Worm (Caenorhabditis elegans) whole organism, early embryonic: ENCODE results near the gene mpz-3.

ENCODE experiments used
- B0310.2 ChIP-seq: sonication (generic microtip); optimal IDR thresholded peaks from 2 replicates; lab custom pipeline; 2016; ENCODE audit warnings: mild to moderate bottlenecking, missing genetic modification characterization, missing compliant biosample characterization
- F13C5.2 ChIP-seq: sonication (generic microtip); optimal IDR thresholded peaks from 2 replicates; lab custom pipeline; 2017; ENCODE audit warnings: mild to moderate bottlenecking, missing genetic modification characterization, inconsistent platforms, missing compliant biosample characterization
- aly-1 ChIP-seq: sonication (generic microtip); optimal IDR thresholded peaks from 2 replicates; lab custom pipeline; 2016; ENCODE audit warnings: missing genetic modification characterization, missing compliant biosample characterization
- ama-1 ChIP-seq: fragments of 150-350 bp; optimal IDR thresholded peaks from 2 replicates; lab custom pipeline; 2014
- ceh-13 ChIP-seq: fragments of 200-800 bp; sonication (Bioruptor generic); optimal IDR thresholded peaks from 2 replicates; lab custom pipeline; 2018; ENCODE audit warnings: mild to moderate bottlenecking, missing genetic modification characterization, missing compliant biosample characterization
- ceh-36 ChIP-seq: sonication (generic microtip); optimal IDR thresholded peaks from 2 replicates; lab custom pipeline; 2016; ENCODE audit warnings: missing genetic modification characterization, inconsistent platforms, missing compliant biosample characterization
- ets-7 ChIP-seq: sonication (generic microtip); optimal IDR thresholded peaks from 2 replicates; lab custom pipeline; 2016; ENCODE audit warnings: missing genotype, missing genetic modification characterization, missing compliant biosample characterization
- flt-1 ChIP-seq: fragments of 200-800 bp; sonication (Bioruptor generic); IDR thresholded peaks from 2 replicates; pipeline ENCODE4 v1.3.6; 2022; ENCODE audit warnings: missing genetic modification characterization, missing compliant biosample characterization
- hmbx-1 ChIP-seq: sonication (generic microtip); optimal IDR thresholded peaks from 2 replicates; lab custom pipeline; 2016; ENCODE audit warnings: mild to moderate bottlenecking, missing genetic modification characterization, missing compliant biosample characterization
- hmg-4 ChIP-seq: fragments of 200-800 bp; sonication (Bioruptor generic); optimal IDR thresholded peaks from 2 replicates; lab custom pipeline; 2018; ENCODE audit warnings: mild to moderate bottlenecking, missing genetic modification characterization, missing compliant biosample characterization
- hnd-1 ChIP-seq: sonication (generic microtip); optimal IDR thresholded peaks from 2 replicates; lab custom pipeline; 2016; ENCODE audit warnings: missing genetic modification characterization, missing compliant biosample characterization
- pes-1 ChIP-seq: fragments of 200-800 bp; sonication (Bioruptor generic); IDR thresholded peaks from 2 replicates; pipeline ENCODE4 v1.3.6; 2022; ENCODE audit warnings: missing genetic modification reagents, missing genetic modification characterization, missing compliant biosample characterization
- scrt-1 ChIP-seq: fragments of 200-800 bp; sonication (Bioruptor generic); IDR thresholded peaks from 2 replicates; pipeline ENCODE4 v1.3.6; 2022; ENCODE audit warnings: missing genetic modification characterization, missing compliant biosample characterization
- sea-1 ChIP-seq: fragments of 200-800 bp; sonication (Bioruptor generic); conservative IDR thresholded peaks from 2 replicates; pipeline ENCODE4 v1.3.6; 2022; ENCODE audit warnings: missing genetic modification characterization, missing compliant biosample characterization
- tbx-11 ChIP-seq: fragments of 200-800 bp; sonication (Bioruptor generic); IDR thresholded peaks from 2 replicates; pipeline ENCODE4 v1.3.6; 2022; ENCODE audit warnings: missing genetic modification characterization, missing compliant biosample characterization
- tbx-37 ChIP-seq: fragments of 200-800 bp; sonication (Bioruptor generic); conservative IDR thresholded peaks from 2 replicates; pipeline ENCODE4 v1.3.6; 2022; ENCODE audit warnings: missing genetic modification reagents, missing genetic modification characterization, missing compliant biosample characterization
- tra-4 ChIP-seq: sonication (generic microtip); optimal IDR thresholded peaks from 2 replicates; lab custom pipeline; 2017; ENCODE audit warnings: missing genetic modification characterization, missing compliant biosample characterization

Gene mpz-3

DNA sequence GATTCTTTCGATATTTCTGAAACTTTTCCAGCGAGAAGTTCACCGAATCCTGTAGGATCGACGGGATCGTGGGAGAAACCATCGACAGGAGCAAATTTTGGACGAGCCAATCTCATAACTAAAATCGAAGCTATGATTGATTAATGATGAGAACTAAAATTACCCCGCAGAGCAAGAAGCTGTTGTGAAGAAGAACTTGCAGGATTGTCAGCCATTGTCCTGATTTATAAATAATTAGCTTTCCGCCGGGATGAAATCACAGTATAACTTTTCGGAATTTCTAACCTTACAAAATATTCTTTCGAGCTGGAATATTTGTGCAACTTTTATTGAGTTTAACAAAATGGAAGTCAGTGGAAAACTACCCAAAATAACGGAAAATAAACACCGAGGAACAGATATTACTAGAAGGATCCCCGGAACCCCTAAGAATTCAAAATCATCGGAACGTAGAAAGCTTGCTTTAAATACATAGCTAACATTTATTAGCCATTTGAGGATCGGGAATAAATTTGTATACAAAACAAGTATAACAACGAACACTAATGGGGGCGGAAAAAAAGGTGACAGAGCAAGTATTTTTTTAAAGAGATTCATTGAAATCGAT lies 22.2 kb upstream of the mpz-3 start, which contains the start of gene C56C10.7:
TSS of gene C56C10.7 (minus strand) at position 312 of the 607 bp plus-strand sequence.
- TF ChIP-seq sea-1 (no peak), ama-1 (lab: Kevin White, UChicago) (no peak), F13C5.2 (no peak), ceh-13 (no peak), scrt-1 (GFP tag; lab: Robert Waterston, UW) (no peak), pes-1 (GFP tag; lab: Robert Waterston, UW) (no peak), tbx-37 (no peak), tra-4 (tag; lab: Kevin White, UChicago) (no peak), tbx-11 (no peak), hmg-4 (GFP tag; lab: Kevin White, UChicago) (no peak), hmbx-1 (tag; lab: Kevin White, UChicago) (no peak), flt-1 (GFP tag; lab: Robert Waterston, UW) (no peak), hnd-1 (no peak), ceh-36 (tag; lab: Kevin White, UChicago) (no peak), ets-7 (tag; lab: Kevin White, UChicago) (no peak), B0310.2 (tag; lab: Kevin White, UChicago) (no peak), aly-1 (tag; lab: Kevin White, UChicago) (no peak)

DNA sequence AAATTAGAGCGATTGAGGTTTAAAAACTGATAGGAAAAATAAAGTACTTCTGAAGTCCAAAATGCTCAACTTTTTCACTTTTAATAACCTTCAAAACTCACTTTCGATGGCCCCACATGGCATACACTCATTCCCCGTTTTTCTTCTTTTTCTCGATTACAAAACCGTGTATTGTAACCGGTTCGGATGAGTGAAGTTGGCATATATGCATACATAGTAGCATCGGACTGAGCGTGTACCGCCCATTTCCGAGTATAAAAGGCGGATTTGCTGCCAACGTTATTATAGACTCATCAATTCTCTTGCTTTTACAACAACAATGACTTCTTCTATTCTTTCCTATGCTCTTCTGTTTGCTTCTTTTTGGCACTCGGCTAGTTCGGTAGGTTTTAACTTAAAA lies 17.6 kb upstream of the mpz-3 start, which contains the start of gene C56C10.4:
TSS of gene C56C10.4 (plus strand) at position 301 of the 400 bp plus-strand sequence.
- no peak for TF ChIP-seq hmbx-1 (tag; lab: Kevin White, UChicago)

DNA sequence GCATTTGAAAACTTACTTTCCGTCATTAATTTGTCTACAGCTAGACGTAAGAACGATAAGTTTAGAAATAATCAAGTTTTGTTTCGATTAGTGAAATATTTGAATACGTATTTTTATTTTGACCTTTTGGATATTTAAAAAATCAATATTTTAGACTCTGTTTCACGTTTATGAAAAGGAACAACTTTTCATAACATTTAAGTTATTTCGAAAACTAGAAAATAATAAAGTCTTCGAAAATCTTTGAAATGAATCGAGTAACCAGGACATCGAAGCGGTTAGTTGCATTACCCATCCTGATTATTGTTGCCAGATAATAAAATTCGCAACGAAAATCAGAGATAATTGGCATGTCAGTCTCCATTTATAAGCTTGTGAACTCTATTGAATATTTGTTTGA lies 16.0 kb upstream of the mpz-3 start, which contains the start of gene C56C10.6:
TSS of gene C56C10.6 (minus strand) at position 101 of the 400 bp plus-strand sequence.
- TF ChIP-seq sea-1: no peak
- TF ChIP-seq hmg-4 (GFP tag; lab: Kevin White, UChicago): no peak
- no peak for TF ChIP-seq pes-1 (GFP tag; lab: Robert Waterston, UW)
- TF ChIP-seq scrt-1 (GFP tag; lab: Robert Waterston, UW): no peak
- TF ChIP-seq ceh-13: no peak
- TF ChIP-seq B0310.2 (tag; lab: Kevin White, UChicago): no peak
- TF ChIP-seq flt-1 (GFP tag; lab: Robert Waterston, UW): no peak
- TF ChIP-seq tbx-11: no peak
- no peak for TF ChIP-seq hmbx-1 (tag; lab: Kevin White, UChicago)

DNA sequence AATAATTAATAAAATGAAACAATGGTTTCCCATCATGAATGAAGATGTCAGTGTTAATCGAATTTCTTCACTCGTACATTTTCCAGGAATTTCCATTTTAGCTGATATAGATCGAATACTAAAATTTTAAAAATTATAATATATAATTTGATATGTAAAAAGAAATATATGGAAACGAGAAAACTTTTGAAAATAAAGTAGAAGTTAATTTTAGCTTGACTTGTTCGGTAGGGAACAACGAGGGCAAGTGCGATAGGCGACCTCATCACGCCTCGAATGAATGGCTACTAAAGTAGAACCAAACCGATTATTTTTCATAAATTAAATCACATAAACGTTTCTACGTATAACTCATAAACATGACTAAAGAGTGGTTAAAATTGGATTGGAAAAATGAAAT lies 13.2 kb upstream of the mpz-3 start, which contains the start of gene sra-31:
TSS of gene sra-31 (minus strand) at position 101 of the 400 bp plus-strand sequence.
- TF ChIP-seq hmbx-1 (tag; lab: Kevin White, UChicago) (no peak), hnd-1 (no peak), sea-1 (no peak), ceh-13 (no peak), scrt-1 (GFP tag; lab: Robert Waterston, UW) (no peak), tbx-37 (no peak), aly-1 (tag; lab: Kevin White, UChicago) (no peak), F13C5.2 (no peak), flt-1 (GFP tag; lab: Robert Waterston, UW) (no peak), B0310.2 (tag; lab: Kevin White, UChicago) (no peak)

DNA sequence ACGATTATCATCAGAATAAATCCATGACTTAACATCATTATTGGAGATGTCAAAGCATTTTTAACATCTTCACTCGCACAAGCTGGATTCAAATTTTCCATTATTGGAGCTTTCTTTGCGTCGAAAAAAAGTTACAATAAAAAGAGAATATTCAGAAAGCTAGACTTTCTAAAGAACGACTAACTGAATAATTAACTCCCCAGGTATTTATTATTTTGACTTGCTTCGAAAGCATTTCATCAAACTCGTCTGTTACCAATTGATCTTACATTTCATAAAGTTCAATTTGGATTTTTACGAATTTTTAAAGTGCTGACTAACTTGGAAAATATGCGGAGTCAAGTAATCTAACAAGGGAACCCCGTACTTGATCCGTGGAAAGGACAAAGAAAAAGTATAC lies 10.5 kb upstream of the mpz-3 start, which contains the start of gene sra-29:
TSS of gene sra-29 (minus strand) at position 101 of the 400 bp plus-strand sequence.
- TF ChIP-seq ama-1 (lab: Kevin White, UChicago): no peak
- TF ChIP-seq ceh-36 (tag; lab: Kevin White, UChicago): no peak
- no peak for TF ChIP-seq sea-1
- no peak for TF ChIP-seq ets-7 (tag; lab: Kevin White, UChicago)
- no peak for TF ChIP-seq aly-1 (tag; lab: Kevin White, UChicago)
- TF ChIP-seq hnd-1: no peak
- no peak for TF ChIP-seq F13C5.2
- no peak for TF ChIP-seq pes-1 (GFP tag; lab: Robert Waterston, UW)
- no peak for TF ChIP-seq tbx-37
- TF ChIP-seq scrt-1 (GFP tag; lab: Robert Waterston, UW): no peak
- TF ChIP-seq tbx-11: no peak
- TF ChIP-seq hmbx-1 (tag; lab: Kevin White, UChicago): no peak
- TF ChIP-seq B0310.2 (tag; lab: Kevin White, UChicago): no peak
- no peak for TF ChIP-seq tra-4 (tag; lab: Kevin White, UChicago)
- TF ChIP-seq flt-1 (GFP tag; lab: Robert Waterston, UW): no peak
- TF ChIP-seq hmg-4 (GFP tag; lab: Kevin White, UChicago): no peak

DNA sequence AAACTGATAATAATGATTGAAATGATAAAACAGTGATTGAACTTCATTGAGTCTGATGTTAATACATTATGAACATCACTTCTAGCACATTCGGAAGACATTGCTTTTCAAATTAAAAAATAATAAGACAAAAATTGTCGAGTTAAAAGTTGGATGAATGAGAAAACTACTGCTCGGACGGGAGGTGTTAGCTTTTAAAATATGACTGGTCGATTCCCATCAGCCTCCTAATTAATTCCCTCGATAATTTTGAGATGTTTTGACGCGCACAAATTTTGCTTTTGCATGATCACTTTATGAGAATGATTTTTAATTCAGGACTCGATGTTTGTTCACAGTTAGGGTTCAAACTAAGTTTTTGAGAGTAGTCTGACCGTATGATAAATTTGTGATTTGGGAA lies 8.5 kb upstream of the mpz-3 start, which contains the start of gene sra-28:
TSS of gene sra-28 (minus strand) at position 101 of the 400 bp plus-strand sequence.
- TF ChIP-seq hnd-1 (no peak), flt-1 (GFP tag; lab: Robert Waterston, UW) (no peak), ets-7 (tag; lab: Kevin White, UChicago) (no peak), ceh-36 (tag; lab: Kevin White, UChicago) (no peak), B0310.2 (tag; lab: Kevin White, UChicago) (no peak), aly-1 (tag; lab: Kevin White, UChicago) (no peak), tbx-11 (no peak), ama-1 (lab: Kevin White, UChicago) (no peak), hmg-4 (GFP tag; lab: Kevin White, UChicago) (no peak), sea-1 (no peak), ceh-13 (no peak), tbx-37 (no peak), pes-1 (GFP tag; lab: Robert Waterston, UW) (no peak), hmbx-1 (tag; lab: Kevin White, UChicago) (no peak), scrt-1 (GFP tag; lab: Robert Waterston, UW) (no peak), tra-4 (tag; lab: Kevin White, UChicago) (no peak), F13C5.2 (no peak)

DNA sequence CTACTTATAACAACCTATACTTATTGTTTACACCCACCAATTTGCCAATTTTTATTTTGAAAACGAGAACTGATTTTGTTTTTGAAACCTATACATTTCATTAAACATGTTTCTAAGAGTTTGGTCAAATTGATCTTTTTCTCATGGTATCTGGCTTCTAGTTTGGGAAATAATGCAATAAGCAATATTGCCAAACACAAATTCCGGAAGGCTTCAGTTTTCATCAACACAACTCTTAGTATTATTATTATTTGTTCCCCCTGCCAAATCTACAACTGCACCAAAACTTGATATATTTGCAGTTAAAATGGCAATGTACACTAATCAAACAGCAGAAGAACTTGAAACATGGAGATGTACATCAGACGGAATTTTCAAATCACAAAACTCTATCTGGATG lies 3.5 kb upstream of the mpz-3 start, which contains the start of gene sra-27:
TSS of gene sra-27 (plus strand) at position 301 of the 400 bp plus-strand sequence.
- TF ChIP-seq tbx-37: no peak
- no peak for TF ChIP-seq tra-4 (tag; lab: Kevin White, UChicago)
- TF ChIP-seq tbx-11: no peak
- TF ChIP-seq B0310.2 (tag; lab: Kevin White, UChicago): no peak
- TF ChIP-seq ceh-36 (tag; lab: Kevin White, UChicago): no peak
- TF ChIP-seq aly-1 (tag; lab: Kevin White, UChicago): no peak
- no peak for TF ChIP-seq hmg-4 (GFP tag; lab: Kevin White, UChicago)
- TF ChIP-seq hnd-1: no peak
- no peak for TF ChIP-seq scrt-1 (GFP tag; lab: Robert Waterston, UW)
